Worm (Caenorhabditis elegans) whole organism, young adult: ENCODE results near the gene anoh-2.

Experiments used
- B0035.1 ChIP-seq: sonication (generic microtip); optimal IDR thresholded peaks from 2 replicates; lab custom pipeline; 2016; ENCODE audit warnings: missing genetic modification characterization, mild to moderate bottlenecking, missing compliant biosample characterization, missing genotype, missing genetic modification reagents
- B0261.1 ChIP-seq: sonication (generic microtip); optimal IDR thresholded peaks from 2 replicates; lab custom pipeline; 2016; ENCODE audit warnings: mild to moderate bottlenecking, missing genetic modification characterization, moderate library complexity, missing compliant biosample characterization
- C06A6.2 ChIP-seq: fragments of 200-800 bp; sonication (Bioruptor generic); conservative IDR thresholded peaks from 2 replicates; pipeline ENCODE4 v1.3.6; 2022; ENCODE audit warnings: missing genetic modification characterization, missing compliant biosample characterization
- D2030.7 ChIP-seq: fragments of 200-800 bp; sonication (Bioruptor generic); IDR thresholded peaks from 2 replicates; pipeline ENCODE4 v1.3.6; 2022; ENCODE audit warnings: missing genetic modification reagents, missing genetic modification characterization, missing compliant biosample characterization
- F22D6.2 ChIP-seq: sonication (generic microtip); optimal IDR thresholded peaks from 2 replicates; lab custom pipeline; 2016; ENCODE audit warnings: mild to moderate bottlenecking, missing genetic modification characterization, missing compliant biosample characterization
- F23B12.7 ChIP-seq: sonication (generic microtip); optimal IDR thresholded peaks from 2 replicates; lab custom pipeline; 2017; ENCODE audit warnings: missing genetic modification characterization, mild to moderate bottlenecking, missing compliant biosample characterization, antibody characterized with exemption, moderate library complexity; ENCODE audit not compliant: insufficient read depth
- F37B4.10 ChIP-seq: fragments of 200-800 bp; sonication (Bioruptor generic); IDR thresholded peaks from 2 replicates; pipeline ENCODE4 v1.3.6; 2022; ENCODE audit warnings: missing genetic modification characterization, missing compliant biosample characterization
- F39B2.1 ChIP-seq: fragments of 200-800 bp; sonication (Bioruptor generic); IDR thresholded peaks from 2 replicates; pipeline ENCODE4 v1.3.6; 2022; ENCODE audit warnings: missing genetic modification reagents, missing genetic modification characterization, missing compliant biosample characterization
- F52B5.7 ChIP-seq: sonication (generic microtip); optimal IDR thresholded peaks from 2 replicates; lab custom pipeline; 2016; ENCODE audit warnings: mild to moderate bottlenecking, missing genetic modification characterization, missing compliant biosample characterization
- K11D2.4 ChIP-seq: fragments of 200-800 bp; sonication (Bioruptor generic); IDR thresholded peaks from 2 replicates; pipeline ENCODE4 v1.3.6; 2022; ENCODE audit warnings: missing genetic modification reagents, missing genetic modification characterization, missing compliant biosample characterization
- T07F8.4 ChIP-seq: sonication (generic microtip); optimal IDR thresholded peaks from 2 replicates; lab custom pipeline; 2016; ENCODE audit warnings: mild to moderate bottlenecking, missing genetic modification characterization, moderate library complexity, missing compliant biosample characterization
- Y53G8AR.9 ChIP-seq: fragments of 200-800 bp; sonication (Bioruptor generic); conservative IDR thresholded peaks from 2 replicates; pipeline ENCODE4 v1.3.6; 2022; ENCODE audit warnings: missing genetic modification reagents, missing genetic modification characterization, missing compliant biosample characterization
- ZK185.1 ChIP-seq: sonication (generic microtip); optimal IDR thresholded peaks from 2 replicates; lab custom pipeline; 2016; ENCODE audit warnings: mild to moderate bottlenecking, missing genetic modification characterization, missing compliant biosample characterization; ENCODE audit not compliant: poor library complexity, severe bottlenecking
- akir-1 ChIP-seq: fragments of 200-800 bp; sonication (Bioruptor generic); optimal IDR thresholded peaks from 2 replicates; lab custom pipeline; 2018; ENCODE audit warnings: mild to moderate bottlenecking, missing genetic modification characterization, moderate library complexity, missing compliant biosample characterization
- aptf-3 ChIP-seq: fragments of 200-800 bp; sonication (Bioruptor generic); IDR thresholded peaks from 2 replicates; pipeline ENCODE4 v1.3.6; 2022; ENCODE audit warnings: missing genetic modification characterization, missing compliant biosample characterization
- atf-7 ChIP-seq: sonication (generic microtip); optimal IDR thresholded peaks from 2 replicates; lab custom pipeline; 2017; ENCODE audit warnings: mild to moderate bottlenecking, missing genetic modification characterization, missing compliant biosample characterization
- attf-5 ChIP-seq: fragments of 200-800 bp; sonication (Bioruptor generic); optimal IDR thresholded peaks from 2 replicates; lab custom pipeline; 2018; ENCODE audit warnings: mild to moderate bottlenecking, missing genetic modification characterization, missing compliant biosample characterization
- bed-1 ChIP-seq: fragments of 200-800 bp; sonication (Bioruptor generic); IDR thresholded peaks from 2 replicates; pipeline ENCODE4 v1.3.6; 2022; ENCODE audit warnings: missing genetic modification reagents, missing genetic modification characterization, missing compliant biosample characterization
- bed-2 ChIP-seq: fragments of 200-800 bp; sonication (Bioruptor generic); IDR thresholded peaks from 2 replicates; pipeline ENCODE4 v1.3.6; 2022; ENCODE audit warnings: missing genetic modification reagents, missing genetic modification characterization, missing compliant biosample characterization
- ceh-40 ChIP-seq: fragments of 200-800 bp; sonication (Bioruptor generic); IDR thresholded peaks from 2 replicates; pipeline ENCODE4 v1.3.6; 2022; ENCODE audit warnings: missing genetic modification characterization, missing compliant biosample characterization
- ceh-91 ChIP-seq: fragments of 200-800 bp; sonication (Bioruptor generic); IDR thresholded peaks from 2 replicates; pipeline ENCODE4 v1.3.6; 2022; ENCODE audit warnings: missing genetic modification reagents, missing genetic modification characterization, missing compliant biosample characterization
- die-1 ChIP-seq: sonication (generic microtip); optimal IDR thresholded peaks from 2 replicates; lab custom pipeline; 2016; ENCODE audit warnings: missing genotype, mild to moderate bottlenecking, missing genetic modification characterization, missing compliant biosample characterization
- dpff-1 ChIP-seq: sonication (generic microtip); optimal IDR thresholded peaks from 2 replicates; lab custom pipeline; 2017; ENCODE audit warnings: mild to moderate bottlenecking, missing genetic modification characterization, missing compliant biosample characterization
- hlh-12 ChIP-seq: sonication (generic microtip); optimal IDR thresholded peaks from 2 replicates; lab custom pipeline; 2016; ENCODE audit warnings: missing genetic modification characterization, missing compliant biosample characterization
- hmg-1.2 ChIP-seq: fragments of 200-800 bp; sonication (Bioruptor generic); IDR thresholded peaks from 2 replicates; pipeline ENCODE4 v1.3.6; 2022; ENCODE audit warnings: missing genetic modification reagents, missing genetic modification characterization, missing compliant biosample characterization
- hrde-1 ChIP-seq: sonication (generic microtip); optimal IDR thresholded peaks from 2 replicates; lab custom pipeline; 2016; ENCODE audit warnings: missing genetic modification characterization, mild to moderate bottlenecking, missing compliant biosample characterization, moderate library complexity, missing genotype, missing genetic modification reagents, borderline replicate concordance
- hsf-1 ChIP-seq: fragments of 200-800 bp; sonication (Bioruptor generic); IDR thresholded peaks from 2 replicates; pipeline ENCODE4 v1.3.6; 2022; ENCODE audit warnings: missing genetic modification reagents, missing genetic modification characterization, missing compliant biosample characterization
- lin-35 ChIP-seq, 3 experiments: fragments of 150-350 bp in 2 of 3; sonication (generic microtip) in 1 of 3; optimal IDR thresholded peaks; 2 replicates each; lab custom pipeline; 2014 to 2018; ENCODE audit warnings: missing biosample characterization in 3 of 3, missing genetic modification characterization in 3 of 3, missing genetic modification reagents in 3 of 3
- lin-54 ChIP-seq: fragments of 200-800 bp; sonication (Bioruptor generic); optimal IDR thresholded peaks from 2 replicates; lab custom pipeline; 2018; ENCODE audit warnings: mild to moderate bottlenecking, missing genetic modification characterization, missing compliant biosample characterization
- madf-8 ChIP-seq: fragments of 200-800 bp; sonication (Bioruptor generic); conservative IDR thresholded peaks from 2 replicates; pipeline ENCODE4 v1.3.6; 2022; ENCODE audit warnings: missing genetic modification reagents, missing genetic modification characterization, missing compliant biosample characterization
- mxl-1 ChIP-seq: sonication (generic microtip); optimal IDR thresholded peaks from 2 replicates; lab custom pipeline; 2016; ENCODE audit warnings: missing genetic modification characterization, missing compliant biosample characterization
- nfyb-1 ChIP-seq: fragments of 200-800 bp; sonication (Bioruptor generic); IDR thresholded peaks from 2 replicates; pipeline ENCODE4 v1.3.6; 2022; ENCODE audit warnings: missing genetic modification reagents, missing genetic modification characterization, missing compliant biosample characterization
- nhr-179 ChIP-seq: sonication (generic microtip); optimal IDR thresholded peaks from 2 replicates; lab custom pipeline; 2016; ENCODE audit warnings: mild to moderate bottlenecking, missing genetic modification characterization, missing compliant biosample characterization
- nhr-80 ChIP-seq: sonication (generic microtip); optimal IDR thresholded peaks from 2 replicates; lab custom pipeline; 2016; ENCODE audit warnings: missing genetic modification characterization, missing compliant biosample characterization
- nhr-90 ChIP-seq: sonication (generic microtip); optimal IDR thresholded peaks from 2 replicates; lab custom pipeline; 2016; ENCODE audit warnings: missing genotype, mild to moderate bottlenecking, missing genetic modification characterization, missing compliant biosample characterization
- pbrm-1 ChIP-seq: fragments of 200-800 bp; sonication (Bioruptor generic); IDR thresholded peaks from 2 replicates; pipeline ENCODE4 v1.3.6; 2022; ENCODE audit warnings: missing genetic modification reagents, missing genetic modification characterization, missing compliant biosample characterization
- rcor-1 ChIP-seq: fragments of 200-800 bp; sonication (Bioruptor generic); IDR thresholded peaks from 2 replicates; pipeline ENCODE4 v1.3.6; 2022; ENCODE audit warnings: missing genetic modification reagents, missing genetic modification characterization, missing compliant biosample characterization
- repo-1 ChIP-seq: sonication (generic microtip); optimal IDR thresholded peaks from 2 replicates; lab custom pipeline; 2017; ENCODE audit warnings: mild to moderate bottlenecking, missing genetic modification characterization, missing compliant biosample characterization
- sdz-38 ChIP-seq: sonication (generic microtip); optimal IDR thresholded peaks from 2 replicates; lab custom pipeline; 2016; ENCODE audit warnings: missing genotype, missing genetic modification characterization, missing compliant biosample characterization
- snpc-1.1 ChIP-seq: sonication (generic microtip); optimal IDR thresholded peaks from 2 replicates; lab custom pipeline; 2017; ENCODE audit warnings: missing genetic modification characterization, mild to moderate bottlenecking, missing compliant biosample characterization, antibody characterized with exemption, moderate library complexity, missing genotype, missing genetic modification reagents; ENCODE audit not compliant: insufficient read depth
- snpc-1.3 ChIP-seq: sonication (generic microtip); optimal IDR thresholded peaks from 2 replicates; lab custom pipeline; 2017; ENCODE audit warnings: missing genetic modification characterization, mild to moderate bottlenecking, missing compliant biosample characterization, antibody characterized with exemption, moderate library complexity, missing genotype, missing genetic modification reagents; ENCODE audit not compliant: insufficient read depth
- tlf-1 ChIP-seq: fragments of 200-800 bp; sonication (Bioruptor generic); optimal IDR thresholded peaks from 2 replicates; lab custom pipeline; 2018; ENCODE audit warnings: mild to moderate bottlenecking, missing genetic modification characterization, missing compliant biosample characterization
- unc-62 ChIP-seq: fragments of 150-350 bp; optimal IDR thresholded peaks from 2 replicates; lab custom pipeline; 2014; ENCODE audit warnings: missing biosample characterization, missing genetic modification reagents, missing genetic modification characterization
- ztf-18 ChIP-seq: sonication (generic microtip); optimal IDR thresholded peaks from 2 replicates; lab custom pipeline; 2016; ENCODE audit warnings: missing genotype, mild to moderate bottlenecking, missing genetic modification characterization, missing compliant biosample characterization
- ztf-26 ChIP-seq: sonication (generic microtip); optimal IDR thresholded peaks from 2 replicates; lab custom pipeline; 2017; ENCODE audit warnings: missing genetic modification characterization, missing compliant biosample characterization

Gene anoh-2

ce11 chrIV:14609774-14610173, 48.3 kb upstream of the anoh-2 start (continued):
- no peak for TF ChIP-seq B0035.1 (tag; lab: Kevin White, UChicago)
- TF ChIP-seq, all 124 proteins: peak for 5

DNA sequence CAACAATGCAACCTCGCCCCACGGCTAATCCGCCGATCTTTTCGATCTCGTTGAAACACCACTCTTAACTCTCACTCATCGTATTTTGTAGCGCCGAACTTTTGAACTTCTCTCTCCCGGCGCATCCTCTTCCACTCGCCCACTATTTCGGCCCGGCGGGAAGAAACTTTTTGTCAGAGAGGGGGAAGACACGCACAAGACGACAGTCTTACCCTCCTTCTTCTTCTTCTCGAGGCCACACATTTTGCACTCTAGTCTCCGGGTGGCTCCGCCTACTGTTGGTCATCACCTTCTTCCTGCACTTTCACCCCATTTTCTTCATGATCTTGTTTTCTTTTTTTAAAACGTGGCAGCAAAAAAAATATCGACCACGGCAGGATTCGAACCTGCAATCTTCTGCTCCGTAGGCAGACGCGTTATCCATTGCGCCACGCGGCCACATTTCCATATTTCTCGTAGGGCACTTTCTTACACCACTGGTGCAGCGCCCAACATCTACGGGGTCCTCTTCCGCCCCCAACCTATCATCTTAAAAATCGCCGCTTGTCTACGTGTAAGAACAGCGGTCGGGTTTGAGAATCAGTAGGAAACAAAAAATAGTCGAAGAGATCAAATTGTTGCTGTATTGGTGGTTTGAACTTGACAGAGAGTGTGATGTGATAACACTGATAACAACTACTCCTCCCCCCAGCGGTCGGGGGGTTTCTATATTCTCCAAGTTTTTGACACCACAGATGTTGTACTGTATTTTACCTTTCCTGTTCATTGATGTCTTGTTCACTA, 47.0 kb upstream of the anoh-2 start:
- no peak for TF ChIP-seq T07F8.4 (tag; lab: Kevin White, UChicago)
- TF ChIP-seq pbrm-1 (GFP tag; lab: Robert Waterston, UW): peak; percentile 48; the same call in 1 of the 2 replicates
- TF ChIP-seq bed-1 (GFP tag; lab: Robert Waterston, UW): no peak
- peak; percentile 71 for TF ChIP-seq B0261.1 (tag; lab: Kevin White, UChicago)
- no peak for TF ChIP-seq F52B5.7 (tag; lab: Kevin White, UChicago)
- TF ChIP-seq F23B12.7 (tag; lab: Kevin White, UChicago): no peak
- no peak for TF ChIP-seq hlh-12 (tag; lab: Kevin White, UChicago)
- TF ChIP-seq unc-62 (GFP tag; lab: Kevin White, UChicago): no peak
- no peak for TF ChIP-seq repo-1 (tag; lab: Kevin White, UChicago)
- TF ChIP-seq hmg-1.2: peak; percentile 41; the same call in 1 of the 2 replicates
- no peak for TF ChIP-seq ceh-40 (GFP tag; lab: Robert Waterston, UW)
- no peak for TF ChIP-seq hrde-1 (tag; lab: Kevin White, UChicago)
- no peak for TF ChIP-seq atf-7 (tag; lab: Kevin White, UChicago)
- no peak for TF ChIP-seq lin-35 (GFP tag; optimal IDR thresholded peaks at IDR 0.05; lab: Kevin White, UChicago)
- peak; percentile 26 for TF ChIP-seq madf-8 (GFP tag; lab: Robert Waterston, UW)
- no peak for TF ChIP-seq K11D2.4
- no peak for TF ChIP-seq lin-54 (GFP tag; lab: Kevin White, UChicago)
- TF ChIP-seq F39B2.1 (GFP tag; lab: Robert Waterston, UW): no peak
- TF ChIP-seq D2030.7 (GFP tag; lab: Robert Waterston, UW): peak; percentile 80
- TF ChIP-seq nhr-90 (tag; lab: Kevin White, UChicago): peak; percentile 51
- TF ChIP-seq ceh-91 (GFP tag; lab: Robert Waterston, UW): no peak
- TF ChIP-seq hsf-1 (GFP tag; lab: Robert Waterston, UW): 0 out of 2 replicates have a peak, but pooled peaks have one; percentile 5
- no peak for TF ChIP-seq ZK185.1
- TF ChIP-seq dpff-1 (tag; lab: Kevin White, UChicago): no peak
- no peak for TF ChIP-seq bed-2
- peak; percentile 50 for TF ChIP-seq ztf-26 (tag; lab: Kevin White, UChicago)
- no peak for TF ChIP-seq nfyb-1 (GFP tag; lab: Robert Waterston, UW)
- no peak for TF ChIP-seq ztf-18 (tag; lab: Kevin White, UChicago)
- TF ChIP-seq sdz-38 (tag; lab: Kevin White, UChicago): no peak
- peak; percentile 53 for TF ChIP-seq attf-5 (GFP tag; lab: Kevin White, UChicago)
- 0 out of 2 replicates have a peak, but pooled peaks have one; percentile 8 for TF ChIP-seq rcor-1 (GFP tag; lab: Robert Waterston, UW)
- TF ChIP-seq F22D6.2 (tag; lab: Kevin White, UChicago): peak; percentile 22
- no peak for TF ChIP-seq aptf-3
- TF ChIP-seq snpc-1.1 (tag; lab: Kevin White, UChicago): peak; percentile 73
- no peak; the same call in 1 of the 2 replicates for TF ChIP-seq C06A6.2 (GFP tag; lab: Robert Waterston, UW)
- TF ChIP-seq die-1 (tag; lab: Kevin White, UChicago): peak; percentile 49
- no peak for TF ChIP-seq mxl-1
- TF ChIP-seq tlf-1: peak; percentile 38
- no peak for TF ChIP-seq nhr-179
- TF ChIP-seq akir-1 (GFP tag; lab: Kevin White, UChicago): no peak
- TF ChIP-seq snpc-1.3 (tag; lab: Kevin White, UChicago): peak; percentile 52
- TF ChIP-seq Y53G8AR.9 (GFP tag; lab: Robert Waterston, UW): no peak
- TF ChIP-seq F37B4.10 (GFP tag; lab: Robert Waterston, UW): no peak
- TF ChIP-seq nhr-80 (tag; lab: Kevin White, UChicago): peak; percentile 54
